Worm (Caenorhabditis elegans) whole organism, L3 larva: ENCODE data around the gene snr-4.

Source experiments
- R02D3.7 ChIP-seq: fragments of 150-350 bp; optimal IDR thresholded peaks from 2 replicates; lab custom pipeline; 2014; ENCODE audit warnings: missing biosample characterization, missing genetic modification characterization
- ZK546.5 ChIP-seq: sonication (generic microtip); optimal IDR thresholded peaks from 2 replicates; lab custom pipeline; 2017; ENCODE audit warnings: missing biosample characterization, missing genetic modification characterization
- aly-2 ChIP-seq: fragments of 150-350 bp; optimal IDR thresholded peaks from 2 replicates; lab custom pipeline; 2014; ENCODE audit warnings: missing biosample characterization, missing genetic modification characterization
- ama-1 ChIP-seq: fragments of 150-350 bp; optimal IDR thresholded peaks from 2 replicates; lab custom pipeline; 2018
- ceh-16 ChIP-seq: sonication (generic microtip); optimal IDR thresholded peaks from 2 replicates; lab custom pipeline; 2017; ENCODE audit warnings: missing biosample characterization, missing genetic modification characterization
- ceh-28 ChIP-seq: fragments of 150-350 bp; optimal IDR thresholded peaks from 2 replicates; lab custom pipeline; 2014; ENCODE audit warnings: missing biosample characterization, missing genetic modification reagents, missing genetic modification characterization
- ceh-82 ChIP-seq: fragments of 150-350 bp; optimal IDR thresholded peaks from 2 replicates; lab custom pipeline; 2014; ENCODE audit warnings: missing biosample characterization, missing genetic modification characterization
- ceh-9 ChIP-seq: sonication (generic microtip); optimal IDR thresholded peaks from 2 replicates; lab custom pipeline; 2018; ENCODE audit warnings: missing biosample characterization, missing genetic modification characterization
- daf-12 ChIP-seq: fragments of 150-350 bp; optimal IDR thresholded peaks from 2 replicates; lab custom pipeline; 2014; ENCODE audit warnings: missing biosample characterization, missing genetic modification reagents, missing genetic modification characterization
- egl-27 ChIP-seq: sonication (generic microtip); optimal IDR thresholded peaks from 4 replicates; lab custom pipeline; 2017; ENCODE audit warnings: missing biosample characterization, missing genetic modification reagents, missing genetic modification characterization
- egl-5 ChIP-seq: fragments of 150-350 bp; optimal IDR thresholded peaks from 2 replicates; lab custom pipeline; 2017; ENCODE audit warnings: missing biosample characterization, missing genetic modification reagents, missing genetic modification characterization, inconsistent platforms
- elt-1 ChIP-seq: fragments of 150-350 bp; optimal IDR thresholded peaks from 2 replicates; lab custom pipeline; 2014; ENCODE audit warnings: missing biosample characterization, missing genetic modification characterization
- elt-2 ChIP-seq: sonication (generic microtip); optimal IDR thresholded peaks from 2 replicates; lab custom pipeline; 2016; ENCODE audit warnings: missing genetic modification reagents, mild to moderate bottlenecking, missing genetic modification characterization, missing compliant biosample characterization
- elt-3 ChIP-seq, 3 experiments: fragments of 150-350 bp in 1 of 3; sonication (generic microtip) in 2 of 3; optimal IDR thresholded peaks; 2 replicates in 2 of 3; 4 replicates in 1 of 3; lab custom pipeline; 2014 to 2017; ENCODE audit warnings: missing biosample characterization in 3 of 3, missing genetic modification characterization in 3 of 3
- eor-1 ChIP-seq, 2 experiments: fragments of 150-350 bp; optimal IDR thresholded peaks; 2 replicates each; lab custom pipeline; 2014 to 2018; ENCODE audit warnings: missing biosample characterization in 2 of 2, missing genetic modification characterization in 2 of 2
- fkh-10 ChIP-seq: sonication (generic microtip); optimal IDR thresholded peaks from 2 replicates; lab custom pipeline; 2017; ENCODE audit warnings: missing biosample characterization, missing genetic modification reagents, missing genetic modification characterization
- fkh-2 ChIP-seq: fragments of 150-350 bp; optimal IDR thresholded peaks from 2 replicates; lab custom pipeline; 2014; ENCODE audit warnings: missing biosample characterization, missing genetic modification reagents, missing genetic modification characterization
- fos-1 ChIP-seq: fragments of 150-350 bp; optimal IDR thresholded peaks from 2 replicates; lab custom pipeline; 2014; ENCODE audit warnings: missing biosample characterization, missing genetic modification characterization
- hmg-11 ChIP-seq: sonication (generic microtip); optimal IDR thresholded peaks from 2 replicates; lab custom pipeline; 2016; ENCODE audit warnings: missing genetic modification characterization, missing compliant biosample characterization
- jun-1 ChIP-seq: fragments of 150-350 bp; optimal IDR thresholded peaks from 2 replicates; lab custom pipeline; 2014; ENCODE audit warnings: missing biosample characterization, missing genetic modification reagents, missing genetic modification characterization
- lin-15B ChIP-seq: fragments of 150-350 bp; optimal IDR thresholded peaks from 2 replicates; lab custom pipeline; 2014; ENCODE audit warnings: missing biosample characterization, missing genetic modification characterization
- lin-39 ChIP-seq: fragments of 150-350 bp; optimal IDR thresholded peaks from 2 replicates; lab custom pipeline; 2018; ENCODE audit warnings: missing biosample characterization, missing genetic modification reagents, missing genetic modification characterization
- lsy-12 ChIP-seq: sonication (generic microtip); optimal IDR thresholded peaks from 2 replicates; lab custom pipeline; 2016; ENCODE audit warnings: mild to moderate bottlenecking, missing genetic modification characterization, missing compliant biosample characterization
- mdl-1 ChIP-seq: fragments of 150-350 bp; optimal IDR thresholded peaks from 2 replicates; lab custom pipeline; 2014; ENCODE audit warnings: missing biosample characterization, missing genetic modification characterization
- mml-1 ChIP-seq: fragments of 150-350 bp; sonication (generic microtip); optimal IDR thresholded peaks from 3 replicates; lab custom pipeline; 2014; ENCODE audit warnings: missing biosample characterization, missing genetic modification characterization
- nfya-1 ChIP-seq: sonication (generic microtip); optimal IDR thresholded peaks from 2 replicates; lab custom pipeline; 2017; ENCODE audit warnings: missing genetic modification characterization, mild to moderate bottlenecking, missing compliant biosample characterization, antibody characterized with exemption, moderate library complexity; ENCODE audit not compliant: insufficient read depth
- nhr-11 ChIP-seq: fragments of 150-350 bp; optimal IDR thresholded peaks from 2 replicates; lab custom pipeline; 2014; ENCODE audit warnings: missing biosample characterization, missing genetic modification characterization
- nhr-12 ChIP-seq: fragments of 150-350 bp; optimal IDR thresholded peaks from 2 replicates; lab custom pipeline; 2014; ENCODE audit warnings: missing biosample characterization, missing genetic modification characterization
- nhr-23 ChIP-seq: fragments of 150-350 bp; optimal IDR thresholded peaks from 2 replicates; lab custom pipeline; 2014; ENCODE audit warnings: missing biosample characterization, missing genetic modification reagents, missing genetic modification characterization
- nhr-237 ChIP-seq: fragments of 150-350 bp; optimal IDR thresholded peaks from 2 replicates; lab custom pipeline; 2014; ENCODE audit warnings: missing biosample characterization, missing genetic modification characterization
- nhr-25 ChIP-seq: sonication (generic microtip); optimal IDR thresholded peaks from 2 replicates; lab custom pipeline; 2017; ENCODE audit warnings: missing biosample characterization, missing genetic modification characterization
- nhr-28 ChIP-seq: fragments of 150-350 bp; optimal IDR thresholded peaks from 2 replicates; lab custom pipeline; 2014; ENCODE audit warnings: missing biosample characterization, missing genetic modification characterization
- nhr-43 ChIP-seq: sonication (generic microtip); optimal IDR thresholded peaks from 2 replicates; lab custom pipeline; 2016; ENCODE audit warnings: mild to moderate bottlenecking, missing genetic modification characterization, missing compliant biosample characterization; ENCODE audit not compliant: poor library complexity, severe bottlenecking
- nhr-67 ChIP-seq: fragments of 150-350 bp; optimal IDR thresholded peaks from 2 replicates; lab custom pipeline; 2014; ENCODE audit warnings: missing biosample characterization, missing genetic modification characterization
- nhr-76 ChIP-seq: fragments of 150-350 bp; sonication (generic microtip); optimal IDR thresholded peaks from 5 replicates; lab custom pipeline; 2014; ENCODE audit warnings: missing biosample characterization, missing genetic modification characterization
- nhr-77 ChIP-seq: fragments of 150-350 bp; optimal IDR thresholded peaks from 2 replicates; lab custom pipeline; 2014; ENCODE audit warnings: missing biosample characterization, missing genetic modification characterization
- pha-4 ChIP-seq: fragments of 150-350 bp; optimal IDR thresholded peaks from 2 replicates; lab custom pipeline; 2014; ENCODE audit warnings: missing biosample characterization, missing genetic modification reagents, missing genetic modification characterization
- pqm-1 ChIP-seq: fragments of 150-350 bp; optimal IDR thresholded peaks from 2 replicates; lab custom pipeline; 2017; ENCODE audit warnings: missing biosample characterization, missing genetic modification characterization, inconsistent platforms
- sea-2 ChIP-seq: fragments of 150-350 bp; sonication (generic microtip); optimal IDR thresholded peaks from 4 replicates; lab custom pipeline; 2014; ENCODE audit warnings: missing biosample characterization, missing genetic modification reagents, missing genetic modification characterization
- skn-1 ChIP-seq: fragments of 150-350 bp; optimal IDR thresholded peaks from 2 replicates; lab custom pipeline; 2014; ENCODE audit warnings: missing biosample characterization, missing genetic modification characterization
- snpc-4 ChIP-seq: fragments of 150-350 bp; optimal IDR thresholded peaks from 2 replicates; lab custom pipeline; 2014; ENCODE audit warnings: missing biosample characterization, missing genetic modification characterization
- tbx-2 ChIP-seq: sonication (generic microtip); optimal IDR thresholded peaks from 2 replicates; lab custom pipeline; 2016; ENCODE audit warnings: mild to moderate bottlenecking, missing genetic modification characterization, missing compliant biosample characterization
- unc-39 ChIP-seq: sonication (generic microtip); optimal IDR thresholded peaks from 4 replicates; lab custom pipeline; 2017; ENCODE audit warnings: missing biosample characterization, missing genetic modification characterization
- unc-62 ChIP-seq: fragments of 150-350 bp; sonication (generic microtip); optimal IDR thresholded peaks from 4 replicates; lab custom pipeline; 2014; ENCODE audit warnings: missing biosample characterization, missing genetic modification reagents, missing genetic modification characterization
- zag-1 ChIP-seq: fragments of 150-350 bp; optimal IDR thresholded peaks from 2 replicates; lab custom pipeline; 2014; ENCODE audit warnings: missing biosample characterization, missing genetic modification characterization
- ztf-11 ChIP-seq: fragments of 150-350 bp; optimal IDR thresholded peaks from 2 replicates; lab custom pipeline; 2014; ENCODE audit warnings: missing biosample characterization, missing genetic modification characterization
- ztf-4 ChIP-seq: fragments of 150-350 bp; optimal IDR thresholded peaks from 2 replicates; lab custom pipeline; 2014; ENCODE audit warnings: missing biosample characterization, missing genetic modification characterization

snr-4 gene

DNA sequence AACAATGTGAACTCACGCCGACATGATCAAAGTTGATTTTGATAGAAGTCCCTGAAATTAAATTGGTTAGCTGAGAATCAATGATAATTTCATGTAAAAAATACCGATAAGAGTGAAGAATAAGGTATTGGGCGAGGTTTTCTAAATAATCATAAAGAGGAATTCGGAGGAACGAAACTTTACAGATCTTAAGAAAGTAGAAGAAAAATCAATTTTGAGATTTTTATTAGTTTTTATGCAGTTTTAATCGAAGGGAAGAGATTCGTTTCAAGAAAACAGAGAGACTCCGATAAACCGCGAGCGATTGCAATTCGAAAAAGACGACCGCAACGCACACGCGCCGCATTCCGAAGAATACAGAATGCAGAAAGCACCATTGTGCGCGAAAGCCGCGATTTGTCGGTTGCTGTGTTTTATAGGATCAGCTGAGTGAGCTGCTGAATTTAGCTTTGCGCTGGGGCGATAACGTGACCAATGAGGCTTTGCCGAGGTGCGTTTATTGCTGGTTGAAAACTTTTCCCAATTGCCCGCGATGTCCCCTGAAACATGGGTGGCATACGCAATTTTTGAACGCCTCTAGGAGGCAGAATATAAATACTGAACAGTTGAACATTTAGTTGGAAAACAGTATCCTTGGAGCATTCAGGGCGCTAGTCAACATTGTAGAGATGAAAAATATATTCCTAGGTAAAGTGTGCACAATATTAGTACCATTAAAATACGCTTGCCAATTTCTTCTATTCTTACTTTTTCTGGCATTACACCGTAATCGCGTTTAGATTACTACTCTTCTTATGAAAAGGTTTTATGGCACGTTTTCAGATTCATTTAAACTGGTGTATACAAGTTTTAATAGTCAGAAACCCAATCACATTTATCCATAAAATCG lies at the start of gene snr-4:
Gene snr-4, minus strand, starts transcription at position 51 of the 889 bp plus-strand sequence.
- no peak for TF ChIP-seq mml-1 (tag; lab: Kevin White, UChicago)
- TF ChIP-seq nhr-28 (tag; lab: Kevin White, UChicago) = no peak
- no peak for TF ChIP-seq nhr-67
- peak; percentile 9 for TF ChIP-seq mdl-1 (tag; lab: Kevin White, UChicago)
- TF ChIP-seq nfya-1 (tag; lab: Kevin White, UChicago) = peak; percentile 96
- peak; percentile 26 for TF ChIP-seq nhr-76 (tag; lab: Kevin White, UChicago)
- TF ChIP-seq R02D3.7 = peak; percentile 86
- peak; percentile 39 for TF ChIP-seq ztf-4
- TF ChIP-seq nhr-12 = no peak
- TF ChIP-seq lsy-12 = peak; percentile 92
- no peak for TF ChIP-seq elt-1 (tag; lab: Kevin White, UChicago)
- peak; percentile 70 for TF ChIP-seq nhr-11 (tag; lab: Kevin White, UChicago)
- TF ChIP-seq nhr-23 (tag; lab: Kevin White, UChicago) = peak; percentile 94
- no peak for TF ChIP-seq zag-1 (tag; lab: Kevin White, UChicago)
- TF ChIP-seq nhr-25 (tag; lab: Kevin White, UChicago) = peak; percentile 95
- TF ChIP-seq elt-2 (tag; lab: Kevin White, UChicago) = peak; percentile 76
- TF ChIP-seq nhr-237 (tag; lab: Kevin White, UChicago) = no peak
- no peak for TF ChIP-seq daf-12 (tag; lab: Kevin White, UChicago)
- TF ChIP-seq ceh-9 = no peak
- peak; percentile 90 for TF ChIP-seq nhr-43 (tag; lab: Kevin White, UChicago)
- peak in 1 of 3 experiments; percentile 83 for TF ChIP-seq elt-3 (tag; optimal IDR thresholded peaks at IDR 0.05; lab: Kevin White, UChicago)
- TF ChIP-seq pha-4 (tag; lab: Kevin White, UChicago) = peak; percentile 88
- peak; percentile 41 for TF ChIP-seq ceh-16 (tag; lab: Kevin White, UChicago)
- TF ChIP-seq fkh-10 (GFP tag; lab: Kevin White, UChicago) = peak; percentile 56
- TF ChIP-seq ZK546.5 = no peak
- TF ChIP-seq jun-1 (tag; lab: Kevin White, UChicago) = peak; percentile 92
- peak; percentile 87 for TF ChIP-seq skn-1 (tag; lab: Kevin White, UChicago)
- no peak for TF ChIP-seq egl-27
- TF ChIP-seq ztf-11 (tag; lab: Kevin White, UChicago) = no peak
- TF ChIP-seq pqm-1 = peak; percentile 89
- peak; percentile 79 for TF ChIP-seq tbx-2 (tag; lab: Kevin White, UChicago)
- peak; percentile 100 for TF ChIP-seq snpc-4 (tag; lab: Kevin White, UChicago)
- peak; percentile 74 for TF ChIP-seq fos-1 (tag; lab: Kevin White, UChicago)
- TF ChIP-seq sea-2 (GFP tag; lab: Kevin White, UChicago) = no peak
- no peak for TF ChIP-seq fkh-2
- TF ChIP-seq hmg-11 (tag; lab: Kevin White, UChicago) = peak; percentile 83
- peak; percentile 88 for TF ChIP-seq nhr-77 (tag; lab: Kevin White, UChicago)
- peak; percentile 84 for TF ChIP-seq egl-5 (tag; lab: Kevin White, UChicago)
- peak; percentile 90 for TF ChIP-seq ceh-82 (tag; lab: Kevin White, UChicago)
- peak; percentile 92 for TF ChIP-seq lin-15B
- peak; percentile 40 for TF ChIP-seq unc-62 (GFP tag; lab: Kevin White, UChicago)
- peak; percentile 81 for TF ChIP-seq ceh-28 (tag; lab: Kevin White, UChicago)
- peak; percentile 98 for TF ChIP-seq ama-1
- TF ChIP-seq unc-39 = no peak
- peak; percentile 63 for TF ChIP-seq aly-2 (tag; lab: Kevin White, UChicago)
- TF ChIP-seq lin-39 (tag; lab: Kevin White, UChicago) = peak; percentile 97
- TF ChIP-seq eor-1 (tag; optimal IDR thresholded peaks at IDR 0.05; lab: Kevin White, UChicago) = no peak
